Worm (Caenorhabditis elegans) whole organism, L2 larva: ENCODE measurements around the gene sra-13.

ENCODE experiments used
- C34F6.9 ChIP-seq: fragments of 150-350 bp; optimal IDR thresholded peaks from 2 replicates; lab custom pipeline; 2014; ENCODE audit warnings: missing biosample characterization, missing genetic modification characterization
- lsy-2 ChIP-seq, 2 experiments: fragments of 150-350 bp in 1 of 2; sonication (generic microtip) in 1 of 2; optimal IDR thresholded peaks; 2 replicates each; lab custom pipeline; 2014 to 2017; ENCODE audit warnings: missing biosample characterization in 2 of 2, missing genetic modification characterization in 2 of 2
- mab-5 ChIP-seq: fragments of 150-350 bp; optimal IDR thresholded peaks from 2 replicates; lab custom pipeline; 2014; ENCODE audit warnings: missing biosample characterization, missing genetic modification characterization
- nhr-12 ChIP-seq: fragments of 150-350 bp; optimal IDR thresholded peaks from 2 replicates; lab custom pipeline; 2014; ENCODE audit warnings: missing biosample characterization, missing genetic modification characterization
- nhr-129 ChIP-seq: fragments of 150-350 bp; optimal IDR thresholded peaks from 2 replicates; lab custom pipeline; 2014; ENCODE audit warnings: missing biosample characterization, missing genetic modification characterization
- nhr-21 ChIP-seq: fragments of 150-350 bp; optimal IDR thresholded peaks from 2 replicates; lab custom pipeline; 2014; ENCODE audit warnings: missing biosample characterization, missing genetic modification characterization
- peb-1 ChIP-seq: fragments of 150-350 bp; optimal IDR thresholded peaks from 2 replicates; lab custom pipeline; 2014; ENCODE audit warnings: missing biosample characterization, missing genetic modification characterization
- skn-1 ChIP-seq: sonication (generic microtip); optimal IDR thresholded peaks from 2 replicates; lab custom pipeline; 2017; ENCODE audit warnings: missing biosample characterization, missing genetic modification characterization
- unc-39 ChIP-seq: fragments of 150-350 bp; optimal IDR thresholded peaks from 2 replicates; lab custom pipeline; 2014; ENCODE audit warnings: missing biosample characterization, missing genetic modification characterization
- unc-55 ChIP-seq: fragments of 150-350 bp; sonication (generic microtip); optimal IDR thresholded peaks from 3 replicates; lab custom pipeline; 2014; ENCODE audit warnings: missing biosample characterization, missing genetic modification reagents, missing genetic modification characterization
- zag-1 ChIP-seq: fragments of 150-350 bp; optimal IDR thresholded peaks from 2 replicates; lab custom pipeline; 2014; ENCODE audit warnings: missing biosample characterization, missing genetic modification characterization
- ztf-11 ChIP-seq: sonication (generic microtip); optimal IDR thresholded peaks from 2 replicates; lab custom pipeline; 2017; ENCODE audit warnings: missing biosample characterization, missing genetic modification characterization

Gene sra-13

ce11 chrII:8457438-8457837 lies 50.0 kb downstream of the sra-13 start, which contains the start of gene zyg-9:
TSS of gene zyg-9 (plus strand) at chrII:8457818.
- no peak for TF ChIP-seq nhr-12 (tag; lab: Kevin White, UChicago)
- peak; percentile 26 for TF ChIP-seq nhr-129 (tag; lab: Kevin White, UChicago)
- peak; percentile 63 for TF ChIP-seq C34F6.9 (tag; lab: Kevin White, UChicago)
- TF ChIP-seq lsy-2 (tag; optimal IDR thresholded peaks at IDR 0.05; lab: Kevin White, UChicago) = peak in 1 of 2 experiments; percentile 29
- TF ChIP-seq unc-55 = peak; percentile 30
- TF ChIP-seq unc-39 = no peak
- no peak for TF ChIP-seq mab-5
- TF ChIP-seq nhr-21 = no peak
- no peak for TF ChIP-seq zag-1 (tag; lab: Kevin White, UChicago)
- TF ChIP-seq ztf-11 (tag; lab: Kevin White, UChicago) = no peak
- no peak for TF ChIP-seq skn-1 (tag; lab: Kevin White, UChicago)
- TF ChIP-seq peb-1 = no peak
